Fruit fly (Drosophila melanogaster): Measurements from ENCODE around the gene Socs16D.

Gene Socs16D

DNA sequence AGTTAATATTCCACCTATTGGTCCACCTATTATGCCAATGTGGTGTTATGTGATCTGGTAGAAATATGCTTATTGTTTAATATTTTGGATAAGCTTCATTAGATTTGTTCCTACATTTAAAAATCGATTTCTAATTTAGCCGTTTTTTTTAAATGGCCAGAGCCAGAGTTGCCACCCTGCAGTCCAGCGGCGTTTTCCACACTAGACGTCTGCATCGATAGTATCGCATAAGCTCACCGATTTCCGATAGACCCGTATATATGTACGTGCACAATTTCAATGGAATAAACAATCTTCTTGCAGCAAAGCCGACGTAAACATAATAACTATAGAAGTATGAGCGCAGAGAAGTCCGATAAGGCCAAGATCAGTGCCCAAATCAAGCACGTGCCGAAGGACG lies 14.6 kb upstream of the Socs16D start, which contains the start of gene Taf9 (continued):
- no peak for TF ChIP-seq Sry-β (GFP tag; optimal IDR thresholded peaks at IDR 0.05)
- no peak for TF ChIP-seq chn (GFP tag; optimal IDR thresholded peaks at IDR 0.05)
- TF ChIP-seq Rfx (GFP tag; IDR thresholded peaks at IDR 0.05): peak; percentile 52
- no peak for TF ChIP-seq repo (GFP tag; optimal IDR thresholded peaks at IDR 0.05)
- peak; percentile 69 for TF ChIP-seq Doc3 (GFP tag; IDR thresholded peaks at IDR 0.05; ENCODE audit: partially characterized antibody)
- TF ChIP-seq gem (tag; optimal IDR thresholded peaks at IDR 0.05): no peak
- no peak for TF ChIP-seq Rx (GFP tag; IDR thresholded peaks at IDR 0.05)
- no peak for TF ChIP-seq gsb (GFP tag; IDR thresholded peaks at IDR 0.05)
- TF ChIP-seq CG8924 (tag; optimal IDR thresholded peaks at IDR 0.05): no peak
- peak; percentile 75 for TF ChIP-seq inv (GFP tag; IDR thresholded peaks at IDR 0.05; ENCODE audit: partially characterized antibody)
- no peak for TF ChIP-seq gcm (GFP tag; optimal IDR thresholded peaks at IDR 0.05)
- TF ChIP-seq CG6683 (GFP tag; optimal IDR thresholded peaks at IDR 0.05): no peak
- TF ChIP-seq Dref (GFP tag; IDR thresholded peaks at IDR 0.05): peak; percentile 95
- no peak for TF ChIP-seq cato (GFP tag; optimal IDR thresholded peaks at IDR 0.05; ENCODE audit: borderline replicate concordance)
- no peak for TF ChIP-seq CG10543 (GFP tag; optimal IDR thresholded peaks at IDR 0.05)
- TF ChIP-seq CG17359 (tag; optimal IDR thresholded peaks at IDR 0.05): no peak
- TF ChIP-seq rib (GFP tag; IDR thresholded peaks at IDR 0.05): no peak
- no peak for TF ChIP-seq tx (GFP tag; optimal IDR thresholded peaks at IDR 0.05)
- no peak for TF ChIP-seq sim (GFP tag; IDR thresholded peaks at IDR 0.05)
- TF ChIP-seq CG1024 (GFP tag; IDR thresholded peaks at IDR 0.05): no peak
- peak in 1 of 2 experiments; percentile 20 for TF ChIP-seq Pdp1 (GFP tag; optimal IDR thresholded peaks at IDR 0.05)
- TF ChIP-seq hkb (optimal IDR thresholded peaks at IDR 0.05): no peak
- TF ChIP-seq hkb (GFP tag; IDR thresholded peaks at IDR 0.05): no peak
- TF ChIP-seq bab2 (GFP tag; optimal IDR thresholded peaks at IDR 0.05): no peak
- TF ChIP-seq pum (GFP tag; optimal IDR thresholded peaks at IDR 0.05): no peak
- TF ChIP-seq Hand (GFP tag; optimal IDR thresholded peaks at IDR 0.05): no peak
- TF ChIP-seq CG18599 (GFP tag; optimal IDR thresholded peaks at IDR 0.05): no peak
- TF ChIP-seq disco-r (GFP tag; optimal IDR thresholded peaks at IDR 0.05): no peak
- no peak for TF ChIP-seq Tbp (GFP tag; optimal IDR thresholded peaks at IDR 0.05)
- TF ChIP-seq Nf-YC (tag; optimal IDR thresholded peaks at IDR 0.05): no peak
- TF ChIP-seq CG9727 (GFP tag; optimal IDR thresholded peaks at IDR 0.05): no peak
- TF ChIP-seq CG12942 (GFP tag; optimal IDR thresholded peaks at IDR 0.05): no peak
- TF ChIP-seq Med (GFP tag): peak; percentile 83
- no peak for TF ChIP-seq CG12071 (GFP tag; optimal IDR thresholded peaks at IDR 0.05)
- TF ChIP-seq CG15514 (GFP tag; optimal IDR thresholded peaks at IDR 0.05): peak; percentile 31
- TF ChIP-seq NK7.1 (GFP tag; optimal IDR thresholded peaks at IDR 0.05): no peak
- TF ChIP-seq CG7357 (GFP tag; IDR thresholded peaks at IDR 0.05): no peak
- no peak for TF ChIP-seq CG3281 (GFP tag; optimal IDR thresholded peaks at IDR 0.05)
- TF ChIP-seq CG1832 (GFP tag; optimal IDR thresholded peaks at IDR 0.05): no peak
- TF ChIP-seq wek (GFP tag; optimal IDR thresholded peaks at IDR 0.05): no peak
- no peak for TF ChIP-seq ci (GFP tag; IDR thresholded peaks at IDR 0.05)
- TF ChIP-seq Vsx1 (GFP tag; optimal IDR thresholded peaks at IDR 0.05): no peak
- TF ChIP-seq CG43689 (GFP tag; IDR thresholded peaks at IDR 0.05): no peak
- no peak for TF ChIP-seq Taf1 (GFP tag; IDR thresholded peaks at IDR 0.05)
- TF ChIP-seq HLH4C (GFP tag; IDR thresholded peaks at IDR 0.05; ENCODE audit: partially characterized antibody): peak; percentile 85
- TF ChIP-seq insv (GFP tag; optimal IDR thresholded peaks at IDR 0.05): no peak
- no peak for TF ChIP-seq tap (tag; optimal IDR thresholded peaks at IDR 0.05)
- TF ChIP-seq eyg (GFP tag; optimal IDR thresholded peaks at IDR 0.05): no peak
- no peak for TF ChIP-seq crc (GFP tag; optimal IDR thresholded peaks at IDR 0.05)
- no peak for TF ChIP-seq kah (GFP tag; optimal IDR thresholded peaks at IDR 0.05)
- TF ChIP-seq gfzf (GFP tag; optimal IDR thresholded peaks at IDR 0.05): no peak
- TF ChIP-seq lilli (GFP tag; optimal IDR thresholded peaks at IDR 0.05): no peak
